Worm (Caenorhabditis elegans): ENCODE results near the gene ran-5.
A peak's percentile ranks its signal among the peaks of the same experiment; 100 is the strongest.

ran-5 gene

DNA sequence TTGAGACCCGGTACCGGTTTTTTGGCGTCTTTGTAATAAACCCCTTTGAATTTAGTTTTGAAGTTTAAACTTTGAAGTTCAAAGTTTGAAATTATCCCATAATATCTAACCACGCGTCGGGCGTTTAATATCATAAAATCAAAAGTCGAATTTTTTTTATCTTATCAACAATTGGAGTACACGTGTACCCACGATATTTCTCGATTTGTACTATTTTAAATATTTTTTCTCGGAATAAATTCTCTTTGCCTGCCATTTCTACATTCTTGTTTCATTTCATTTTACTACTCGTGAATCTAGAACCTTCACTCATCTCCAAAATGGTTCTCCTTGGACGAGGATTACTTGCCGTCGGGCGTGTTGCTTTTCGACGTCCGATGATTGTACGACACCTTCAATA, 2.2 kb downstream of the ran-5 start, which contains the start of gene gldc-1:
gldc-1 (plus strand) TSS at position 301 of the 400 bp plus-strand sequence.
- peak in 1 of 6 experiments; percentile 24 for TF ChIP-seq elt-3 (tag; optimal IDR thresholded peaks at IDR 0.05)
- TF ChIP-seq fkh-4 (tag; optimal IDR thresholded peaks at IDR 0.05; ENCODE audit: borderline replicate concordance): no peak
- no peak for TF ChIP-seq xbp-1 (tag; optimal IDR thresholded peaks at IDR 0.05)
- TF ChIP-seq efl-1 (optimal IDR thresholded peaks at IDR 0.05): no peak
- TF ChIP-seq efl-1 (GFP tag; optimal IDR thresholded peaks at IDR 0.05 in 1 of 2): peak in 1 of 2 experiments; percentile 37

DNA sequence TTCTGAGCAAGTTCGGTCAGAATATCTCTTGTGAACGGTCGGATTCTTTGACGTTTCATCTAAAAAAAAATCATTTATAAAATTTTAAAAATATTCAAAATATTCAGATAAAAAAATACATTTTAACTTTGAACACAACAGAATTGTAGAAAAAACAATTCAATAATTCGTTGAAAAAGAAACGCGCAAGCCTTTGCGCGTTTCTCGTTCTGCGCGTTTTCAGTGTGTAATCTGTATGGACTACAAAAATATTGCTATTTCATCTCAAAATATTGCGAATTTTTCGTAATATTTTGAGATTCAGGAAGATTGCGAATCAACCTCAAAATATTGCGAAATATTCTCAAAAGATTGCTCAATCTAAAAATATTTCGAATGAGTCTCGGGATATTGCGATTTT, 8.0 kb downstream of the ran-5 start, which contains the start of gene R12C12.7:
R12C12.7 (minus strand) TSS at position 59 of the 400 bp plus-strand sequence.
- TF ChIP-seq C34B4.2 (tag; optimal IDR thresholded peaks at IDR 0.05): no peak
- no peak for TF ChIP-seq fkh-4 (tag; optimal IDR thresholded peaks at IDR 0.05; ENCODE audit: borderline replicate concordance)
- peak; percentile 17 for TF ChIP-seq blmp-1 (tag; optimal IDR thresholded peaks at IDR 0.05)
- peak; percentile 40 for TF ChIP-seq C16A3.4 (tag; optimal IDR thresholded peaks at IDR 0.05)
- no peak for TF ChIP-seq Y116A8C.19 (tag; optimal IDR thresholded peaks at IDR 0.05; ENCODE audit: borderline replicate concordance)
- no peak for TF ChIP-seq zip-4 (GFP tag; optimal IDR thresholded peaks at IDR 0.05)
- TF ChIP-seq elt-2 (tag; optimal IDR thresholded peaks at IDR 0.05): no peak
- TF ChIP-seq grh-1 (GFP tag; IDR thresholded peaks at IDR 0.05): no peak
- no peak for TF ChIP-seq sox-4 (tag; optimal IDR thresholded peaks at IDR 0.05)
- TF ChIP-seq alr-1 (tag; optimal IDR thresholded peaks at IDR 0.05; ENCODE audit: borderline replicate concordance): no peak
- peak; percentile 9 to 55 (median 29) for TF ChIP-seq dpl-1 (GFP tag; optimal IDR thresholded peaks at IDR 0.05)
- TF ChIP-seq isw-1 (GFP tag; IDR thresholded peaks at IDR 0.05): no peak
- no peak for TF ChIP-seq ama-1 (optimal IDR thresholded peaks at IDR 0.05)
- TF ChIP-seq nhr-85 (tag): no peak
- TF ChIP-seq unc-30 (tag; optimal IDR thresholded peaks at IDR 0.05): no peak
- TF ChIP-seq nhr-237 (tag; optimal IDR thresholded peaks at IDR 0.05): no peak
- TF ChIP-seq C04F5.9 (tag; optimal IDR thresholded peaks at IDR 0.05): no peak
- no peak for TF ChIP-seq fkh-8 (tag; optimal IDR thresholded peaks at IDR 0.05)
- TF ChIP-seq ceh-63 (GFP tag; optimal IDR thresholded peaks at IDR 0.05): no peak
- TF ChIP-seq fos-1 (tag; optimal IDR thresholded peaks at IDR 0.05): no peak
- no peak for TF ChIP-seq nhr-47 (tag; optimal IDR thresholded peaks at IDR 0.05)
- no peak for TF ChIP-seq unc-86 (tag; optimal IDR thresholded peaks at IDR 0.05)
- TF ChIP-seq aly-2 (tag; optimal IDR thresholded peaks at IDR 0.05): no peak
- TF ChIP-seq rnt-1 (tag; optimal IDR thresholded peaks at IDR 0.05): peak; percentile 3
- peak; percentile 3 for TF ChIP-seq nhr-20 (tag; optimal IDR thresholded peaks at IDR 0.05)
- no peak for TF ChIP-seq irx-1 (tag; optimal IDR thresholded peaks at IDR 0.05)
- peak; percentile 41 to 53 for TF ChIP-seq efl-1 (optimal IDR thresholded peaks at IDR 0.05)
- peak; percentile 17 to 88 for TF ChIP-seq efl-1 (GFP tag; optimal IDR thresholded peaks at IDR 0.05 in 1 of 2)
- no peak for TF ChIP-seq lin-39 (tag; optimal IDR thresholded peaks at IDR 0.05)
- no peak for TF ChIP-seq ztf-11 (tag; optimal IDR thresholded peaks at IDR 0.05)
- peak; percentile 5 for TF ChIP-seq snu-23 (GFP tag; optimal IDR thresholded peaks at IDR 0.05)
- TF ChIP-seq zag-1 (tag; optimal IDR thresholded peaks at IDR 0.05): no peak
- TF ChIP-seq egl-27 (tag; optimal IDR thresholded peaks at IDR 0.05): no peak
- TF ChIP-seq nhr-71 (tag; optimal IDR thresholded peaks at IDR 0.05): no peak
- TF ChIP-seq mab-9 (GFP tag; IDR thresholded peaks at IDR 0.05): no peak
- no peak for TF ChIP-seq elt-3 (tag; optimal IDR thresholded peaks at IDR 0.05)
- TF ChIP-seq nhr-90 (tag; optimal IDR thresholded peaks at IDR 0.05; ENCODE audit: poor library complexity): no peak
- no peak for TF ChIP-seq ceh-88 (GFP tag; IDR thresholded peaks at IDR 0.05)
- no peak for TF ChIP-seq sup-37 (GFP tag; optimal IDR thresholded peaks at IDR 0.05)
- no peak for TF ChIP-seq hlh-17 (GFP tag; optimal IDR thresholded peaks at IDR 0.05; ENCODE audit: borderline replicate concordance)
- TF ChIP-seq unc-98 (GFP tag; IDR thresholded peaks at IDR 0.05): no peak
- no peak for TF ChIP-seq ceh-8 (GFP tag; optimal IDR thresholded peaks at IDR 0.05)
- no peak for TF ChIP-seq snpc-4 (tag; optimal IDR thresholded peaks at IDR 0.05)
- TF ChIP-seq lin-35 (GFP tag; optimal IDR thresholded peaks at IDR 0.05): peak in 1 of 2 experiments; percentile 66
- no peak for TF ChIP-seq unc-130 (tag; optimal IDR thresholded peaks at IDR 0.05)
- no peak for TF ChIP-seq pax-3 (tag; optimal IDR thresholded peaks at IDR 0.05)
- TF ChIP-seq swsn-7 (tag; optimal IDR thresholded peaks at IDR 0.05): no peak
- no peak for TF ChIP-seq ceh-82 (tag; optimal IDR thresholded peaks at IDR 0.05)
- no peak for TF ChIP-seq skn-1 (tag; optimal IDR thresholded peaks at IDR 0.05)
